Worm (Caenorhabditis elegans) whole organism, early embryonic: ENCODE results near the gene jun-1.

ENCODE experiments used
- B0310.2 ChIP-seq: sonication (generic microtip); optimal IDR thresholded peaks from 2 replicates; lab custom pipeline; 2016; ENCODE audit warnings: mild to moderate bottlenecking, missing genetic modification characterization, missing compliant biosample characterization
- F13C5.2 ChIP-seq: sonication (generic microtip); optimal IDR thresholded peaks from 2 replicates; lab custom pipeline; 2017; ENCODE audit warnings: mild to moderate bottlenecking, missing genetic modification characterization, inconsistent platforms, missing compliant biosample characterization
- aly-1 ChIP-seq: sonication (generic microtip); optimal IDR thresholded peaks from 2 replicates; lab custom pipeline; 2016; ENCODE audit warnings: missing genetic modification characterization, missing compliant biosample characterization
- ama-1 ChIP-seq: fragments of 150-350 bp; optimal IDR thresholded peaks from 2 replicates; lab custom pipeline; 2014
- ceh-13 ChIP-seq: fragments of 200-800 bp; sonication (Bioruptor generic); optimal IDR thresholded peaks from 2 replicates; lab custom pipeline; 2018; ENCODE audit warnings: mild to moderate bottlenecking, missing genetic modification characterization, missing compliant biosample characterization
- ceh-36 ChIP-seq: sonication (generic microtip); optimal IDR thresholded peaks from 2 replicates; lab custom pipeline; 2016; ENCODE audit warnings: missing genetic modification characterization, inconsistent platforms, missing compliant biosample characterization
- ets-7 ChIP-seq: sonication (generic microtip); optimal IDR thresholded peaks from 2 replicates; lab custom pipeline; 2016; ENCODE audit warnings: missing genotype, missing genetic modification characterization, missing compliant biosample characterization
- flt-1 ChIP-seq: fragments of 200-800 bp; sonication (Bioruptor generic); IDR thresholded peaks from 2 replicates; pipeline ENCODE4 v1.3.6; 2022; ENCODE audit warnings: missing genetic modification characterization, missing compliant biosample characterization
- hmbx-1 ChIP-seq: sonication (generic microtip); optimal IDR thresholded peaks from 2 replicates; lab custom pipeline; 2016; ENCODE audit warnings: mild to moderate bottlenecking, missing genetic modification characterization, missing compliant biosample characterization
- hmg-4 ChIP-seq: fragments of 200-800 bp; sonication (Bioruptor generic); optimal IDR thresholded peaks from 2 replicates; lab custom pipeline; 2018; ENCODE audit warnings: mild to moderate bottlenecking, missing genetic modification characterization, missing compliant biosample characterization
- hnd-1 ChIP-seq: sonication (generic microtip); optimal IDR thresholded peaks from 2 replicates; lab custom pipeline; 2016; ENCODE audit warnings: missing genetic modification characterization, missing compliant biosample characterization
- pes-1 ChIP-seq: fragments of 200-800 bp; sonication (Bioruptor generic); IDR thresholded peaks from 2 replicates; pipeline ENCODE4 v1.3.6; 2022; ENCODE audit warnings: missing genetic modification reagents, missing genetic modification characterization, missing compliant biosample characterization
- sea-1 ChIP-seq: fragments of 200-800 bp; sonication (Bioruptor generic); conservative IDR thresholded peaks from 2 replicates; pipeline ENCODE4 v1.3.6; 2022; ENCODE audit warnings: missing genetic modification characterization, missing compliant biosample characterization
- tbx-11 ChIP-seq: fragments of 200-800 bp; sonication (Bioruptor generic); IDR thresholded peaks from 2 replicates; pipeline ENCODE4 v1.3.6; 2022; ENCODE audit warnings: missing genetic modification characterization, missing compliant biosample characterization

DNA sequence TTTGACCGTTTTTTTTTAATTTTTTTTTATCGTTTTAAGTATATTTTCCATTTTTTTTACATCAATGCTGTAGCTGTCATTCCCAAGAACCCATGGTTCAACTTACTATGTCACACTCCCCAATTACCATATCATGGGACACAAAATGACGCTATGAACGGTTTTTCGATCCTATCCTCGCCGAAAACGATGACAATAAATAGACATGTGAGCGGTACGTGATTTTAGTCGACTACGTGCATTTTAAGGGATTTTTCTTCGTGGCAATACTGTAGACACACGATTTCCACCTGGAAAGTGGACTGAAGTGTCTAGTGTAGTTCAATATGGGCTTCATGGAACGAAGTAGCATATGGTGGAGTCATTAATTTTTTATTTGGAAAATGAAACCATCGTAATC, 43.3 kb downstream of the jun-1 start:
- no peak for TF ChIP-seq ets-7 (tag; lab: Kevin White, UChicago)
- no peak for TF ChIP-seq sea-1 (GFP tag; lab: Robert Waterston, UW)
- no peak for TF ChIP-seq aly-1
- TF ChIP-seq B0310.2 (tag; lab: Kevin White, UChicago), result no peak
- TF ChIP-seq hmbx-1 (tag; lab: Kevin White, UChicago), result no peak
- no peak for TF ChIP-seq F13C5.2 (tag; lab: Kevin White, UChicago)
- TF ChIP-seq hmg-4 (GFP tag; lab: Kevin White, UChicago), result no peak
- TF ChIP-seq ceh-13, result no peak
- no peak for TF ChIP-seq pes-1 (GFP tag; lab: Robert Waterston, UW)
- TF ChIP-seq ama-1 (lab: Kevin White, UChicago), result no peak
- no peak for TF ChIP-seq flt-1 (GFP tag; lab: Robert Waterston, UW)
- no peak for TF ChIP-seq tbx-11 (GFP tag; lab: Robert Waterston, UW)
- TF ChIP-seq ceh-36 (tag; lab: Kevin White, UChicago), result no peak
- no peak for TF ChIP-seq hnd-1 (tag; lab: Kevin White, UChicago)
